Worm (Caenorhabditis elegans) whole organism, mixed stage, embryonic: ENCODE results near the gene ttll-12.

Experiments
- bed-3 ChIP-seq: fragments of 200-800 bp; sonication (Bioruptor generic); optimal IDR thresholded peaks from 3 replicates; lab custom pipeline; 2018; ENCODE audit warnings: mild to moderate bottlenecking, missing genetic modification characterization, moderate library complexity, missing compliant biosample characterization
- blmp-1 ChIP-seq: fragments of 150-350 bp; optimal IDR thresholded peaks from 2 replicates; lab custom pipeline; 2014; ENCODE audit warnings: missing biosample characterization, missing genetic modification characterization
- ceh-39 ChIP-seq: fragments of 150-350 bp; optimal IDR thresholded peaks from 2 replicates; lab custom pipeline; 2014; ENCODE audit warnings: missing biosample characterization, missing genetic modification characterization
- ceh-43 ChIP-seq: fragments of 200-800 bp; sonication (Bioruptor generic); optimal IDR thresholded peaks from 2 replicates; lab custom pipeline; 2018; ENCODE audit warnings: mild to moderate bottlenecking, missing genetic modification characterization, moderate library complexity, missing compliant biosample characterization
- ceh-83 ChIP-seq: fragments of 200-800 bp; sonication (Bioruptor generic); optimal IDR thresholded peaks from 2 replicates; lab custom pipeline; 2018; ENCODE audit warnings: mild to moderate bottlenecking, missing genetic modification characterization, missing compliant biosample characterization
- ces-1 ChIP-seq: fragments of 150-350 bp; optimal IDR thresholded peaks from 2 replicates; lab custom pipeline; 2014; ENCODE audit warnings: missing biosample characterization, missing genetic modification reagents, missing genetic modification characterization
- cnd-1 ChIP-seq: fragments of 200-800 bp; sonication (Bioruptor generic); optimal IDR thresholded peaks from 2 replicates; lab custom pipeline; 2018; ENCODE audit warnings: mild to moderate bottlenecking, missing genetic modification characterization, missing compliant biosample characterization
- ham-2 ChIP-seq: fragments of 200-800 bp; sonication (Bioruptor generic); optimal IDR thresholded peaks from 2 replicates; lab custom pipeline; 2018; ENCODE audit warnings: mild to moderate bottlenecking, missing genetic modification characterization, missing compliant biosample characterization
- hlh-1 ChIP-seq: fragments of 150-350 bp; optimal IDR thresholded peaks from 2 replicates; lab custom pipeline; 2014; ENCODE audit warnings: missing biosample characterization, missing genetic modification reagents, missing genetic modification characterization
- lin-13 ChIP-seq: fragments of 150-350 bp; optimal IDR thresholded peaks from 2 replicates; lab custom pipeline; 2014; ENCODE audit warnings: missing biosample characterization, missing genetic modification characterization
- lin-32 ChIP-seq: fragments of 200-800 bp; sonication (Bioruptor generic); optimal IDR thresholded peaks from 2 replicates; lab custom pipeline; 2018; ENCODE audit warnings: mild to moderate bottlenecking, missing genetic modification characterization, missing compliant biosample characterization
- lsy-2 ChIP-seq: fragments of 150-350 bp; optimal IDR thresholded peaks from 2 replicates; lab custom pipeline; 2014; ENCODE audit warnings: missing biosample characterization, missing genetic modification characterization
- mab-5 ChIP-seq: fragments of 150-350 bp; optimal IDR thresholded peaks from 2 replicates; lab custom pipeline; 2014; ENCODE audit warnings: missing biosample characterization, missing genetic modification characterization
- mls-2 ChIP-seq: sonication (generic microtip); optimal IDR thresholded peaks from 2 replicates; lab custom pipeline; 2016; ENCODE audit warnings: mild to moderate bottlenecking, missing genetic modification characterization, moderate library complexity, missing compliant biosample characterization
- nhr-12 ChIP-seq: fragments of 150-350 bp; optimal IDR thresholded peaks from 2 replicates; lab custom pipeline; 2014; ENCODE audit warnings: missing biosample characterization, missing genetic modification characterization
- nhr-2 ChIP-seq: fragments of 150-350 bp; optimal IDR thresholded peaks from 2 replicates; lab custom pipeline; 2014; ENCODE audit warnings: missing biosample characterization, missing genetic modification characterization
- nhr-237 ChIP-seq: fragments of 150-350 bp; optimal IDR thresholded peaks from 2 replicates; lab custom pipeline; 2014; ENCODE audit warnings: missing biosample characterization, missing genetic modification characterization
- nhr-76 ChIP-seq: sonication (generic microtip); optimal IDR thresholded peaks from 2 replicates; lab custom pipeline; 2017; ENCODE audit warnings: missing biosample characterization, missing genetic modification characterization
- pha-4 ChIP-seq: fragments of 150-350 bp; optimal IDR thresholded peaks from 2 replicates; lab custom pipeline; 2018; ENCODE audit warnings: missing biosample characterization, missing genetic modification reagents, missing genetic modification characterization
- sem-2 ChIP-seq: fragments of 200-800 bp; sonication (Bioruptor generic); optimal IDR thresholded peaks from 2 replicates; lab custom pipeline; 2018; ENCODE audit warnings: mild to moderate bottlenecking, missing genetic modification characterization, missing compliant biosample characterization
- snpc-4 ChIP-seq: fragments of 150-350 bp; optimal IDR thresholded peaks from 2 replicates; lab custom pipeline; 2014; ENCODE audit warnings: missing biosample characterization, missing genetic modification characterization
- unc-120 ChIP-seq: sonication (generic microtip); optimal IDR thresholded peaks from 2 replicates; lab custom pipeline; 2017; ENCODE audit warnings: missing genetic modification characterization, missing compliant biosample characterization; ENCODE audit not compliant: poor library complexity, severe bottlenecking
- unc-39 ChIP-seq: fragments of 150-350 bp; optimal IDR thresholded peaks from 2 replicates; lab custom pipeline; 2014; ENCODE audit warnings: missing biosample characterization, missing genetic modification characterization
- unc-62 ChIP-seq: fragments of 150-350 bp; optimal IDR thresholded peaks from 2 replicates; lab custom pipeline; 2014; ENCODE audit warnings: missing biosample characterization, missing genetic modification reagents, missing genetic modification characterization
- zip-8 ChIP-seq: fragments of 150-350 bp; optimal IDR thresholded peaks from 2 replicates; lab custom pipeline; 2014; ENCODE audit warnings: missing biosample characterization, missing genetic modification characterization
- ztf-11 ChIP-seq: fragments of 150-350 bp; optimal IDR thresholded peaks from 2 replicates; lab custom pipeline; 2014; ENCODE audit warnings: missing biosample characterization, missing genetic modification characterization

Gene ttll-12

DNA sequence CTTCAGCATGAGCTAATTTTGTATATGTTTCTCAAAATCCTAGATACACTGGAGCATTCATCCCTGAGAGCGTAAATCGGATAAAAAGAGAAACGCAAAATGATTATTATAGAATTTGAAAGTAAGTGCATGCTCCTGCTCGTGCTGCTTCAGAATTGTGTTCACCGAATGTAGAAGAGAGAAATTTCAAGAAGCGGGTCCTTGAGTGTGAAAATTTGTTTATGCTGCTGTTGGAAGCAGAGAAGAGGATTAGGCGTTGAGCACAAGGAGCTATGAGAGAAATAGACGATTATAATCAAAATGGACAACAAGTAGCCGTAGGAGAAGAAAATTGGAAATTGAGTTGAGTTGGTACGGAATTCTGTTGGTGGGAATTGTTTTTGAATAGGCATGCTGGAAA lies 27.1 kb upstream of the ttll-12 start:
- TF ChIP-seq bed-3 (GFP tag; lab: Kevin White, UChicago) (no peak), unc-62 (GFP tag; lab: Kevin White, UChicago) (peak; percentile 25), ces-1 (peak; percentile 98), ceh-83 (GFP tag; lab: Kevin White, UChicago) (no peak)

DNA sequence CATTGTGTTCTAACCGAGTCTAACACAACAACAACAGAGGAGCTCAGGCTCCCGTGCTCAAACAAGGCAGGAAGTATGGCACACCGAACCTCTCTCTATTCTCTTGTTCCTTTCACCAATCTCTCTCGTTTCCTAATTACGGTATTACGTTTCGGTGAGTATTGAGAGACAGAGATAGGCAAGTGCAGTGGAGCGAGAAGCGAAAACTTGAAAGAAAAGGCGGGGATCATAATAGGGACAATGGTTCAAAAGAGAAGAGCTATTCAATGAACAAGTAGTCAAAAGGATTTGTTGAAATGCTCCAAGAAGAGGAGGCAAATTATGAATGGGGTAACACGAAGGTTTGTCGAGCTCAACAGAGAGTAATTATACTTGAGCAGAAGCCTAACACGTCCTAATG lies 25.5 kb upstream of the ttll-12 start:
- TF ChIP-seq ceh-39 (tag; lab: Kevin White, UChicago): no peak
- TF ChIP-seq mls-2 (tag; lab: Kevin White, UChicago): peak; percentile 1
- peak; percentile 50 for TF ChIP-seq ces-1

DNA sequence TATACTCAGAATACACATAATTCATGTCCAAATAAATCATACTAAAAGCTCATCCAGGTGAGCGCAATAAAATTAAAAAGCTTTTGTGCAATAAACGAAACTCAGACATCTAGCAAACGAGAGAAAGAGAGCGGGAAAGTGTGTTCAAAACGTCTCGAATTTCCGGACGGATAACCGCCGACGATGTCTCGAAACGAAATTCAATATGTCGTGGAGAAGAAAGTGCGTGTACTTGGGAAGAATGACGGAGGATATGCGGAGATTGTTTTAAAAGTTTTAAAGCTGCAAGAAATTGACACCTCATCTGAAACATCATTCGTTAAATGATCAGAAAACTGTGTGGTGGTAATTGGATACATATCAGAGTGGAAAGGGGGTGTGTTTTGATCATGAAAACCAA lies 24.1 kb upstream of the ttll-12 start:
- TF ChIP-seq pha-4 (tag; lab: Kevin White, UChicago): no peak
- no peak for TF ChIP-seq sem-2 (GFP tag; lab: Kevin White, UChicago)
- no peak for TF ChIP-seq hlh-1 (tag; lab: Kevin White, UChicago)
- TF ChIP-seq, all 35 proteins: peak for 0

DNA sequence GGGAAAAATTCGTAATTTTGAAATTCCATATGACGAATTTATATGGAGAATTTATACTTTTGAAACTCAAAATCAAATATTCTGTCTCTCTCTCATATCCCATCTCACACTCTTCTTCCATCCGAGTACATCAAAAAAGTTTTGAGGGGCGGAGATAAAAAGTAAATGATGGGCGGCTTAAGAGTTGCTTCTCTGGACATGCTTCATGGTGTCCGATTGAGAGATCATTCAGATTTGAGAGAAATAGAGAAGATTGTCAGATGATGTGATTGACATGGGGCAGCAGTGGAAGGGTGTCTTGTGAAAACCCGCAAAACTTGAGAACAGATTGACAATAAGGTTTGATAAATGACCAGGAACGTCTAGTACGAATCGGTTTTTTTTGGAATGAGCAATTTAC lies 23.1 kb upstream of the ttll-12 start:
- TF ChIP-seq nhr-2 (no peak), pha-4 (tag; lab: Kevin White, UChicago) (no peak), ces-1 (peak; percentile 57), bed-3 (GFP tag; lab: Kevin White, UChicago) (no peak), unc-62 (GFP tag; lab: Kevin White, UChicago) (peak; percentile 91), nhr-76 (tag; lab: Kevin White, UChicago) (no peak), unc-39 (tag; lab: Kevin White, UChicago) (no peak), lsy-2 (tag; lab: Kevin White, UChicago) (no peak)

DNA sequence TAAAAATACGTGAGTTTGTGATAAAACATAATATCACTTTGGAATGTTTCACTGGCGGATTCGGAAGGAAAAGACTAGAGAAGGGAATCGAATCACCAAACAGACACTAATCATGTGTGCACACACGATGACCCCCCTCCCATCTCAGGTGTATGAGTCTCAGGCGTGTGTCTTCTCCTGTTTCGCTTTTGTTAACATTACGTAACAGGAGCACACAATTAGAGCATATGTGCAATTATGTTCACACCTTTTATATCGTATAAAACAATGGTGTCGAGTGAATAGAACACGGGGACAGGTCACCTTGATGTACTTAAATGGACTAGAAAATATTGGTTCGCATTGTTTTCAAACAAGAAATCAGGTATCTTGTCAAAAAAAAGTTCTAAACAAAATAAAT lies 22.0 kb upstream of the ttll-12 start:
- no peak for TF ChIP-seq unc-120 (tag; lab: Kevin White, UChicago)
- peak; percentile 38 for TF ChIP-seq unc-39 (tag; lab: Kevin White, UChicago)
- TF ChIP-seq nhr-2: peak; percentile 93
- peak; percentile 72 for TF ChIP-seq zip-8 (tag; lab: Kevin White, UChicago)
- TF ChIP-seq pha-4 (tag; lab: Kevin White, UChicago): peak; percentile 2
- TF ChIP-seq cnd-1 (tag; lab: Kevin White, UChicago): peak; percentile 30
- no peak for TF ChIP-seq snpc-4 (tag; lab: Kevin White, UChicago)

DNA sequence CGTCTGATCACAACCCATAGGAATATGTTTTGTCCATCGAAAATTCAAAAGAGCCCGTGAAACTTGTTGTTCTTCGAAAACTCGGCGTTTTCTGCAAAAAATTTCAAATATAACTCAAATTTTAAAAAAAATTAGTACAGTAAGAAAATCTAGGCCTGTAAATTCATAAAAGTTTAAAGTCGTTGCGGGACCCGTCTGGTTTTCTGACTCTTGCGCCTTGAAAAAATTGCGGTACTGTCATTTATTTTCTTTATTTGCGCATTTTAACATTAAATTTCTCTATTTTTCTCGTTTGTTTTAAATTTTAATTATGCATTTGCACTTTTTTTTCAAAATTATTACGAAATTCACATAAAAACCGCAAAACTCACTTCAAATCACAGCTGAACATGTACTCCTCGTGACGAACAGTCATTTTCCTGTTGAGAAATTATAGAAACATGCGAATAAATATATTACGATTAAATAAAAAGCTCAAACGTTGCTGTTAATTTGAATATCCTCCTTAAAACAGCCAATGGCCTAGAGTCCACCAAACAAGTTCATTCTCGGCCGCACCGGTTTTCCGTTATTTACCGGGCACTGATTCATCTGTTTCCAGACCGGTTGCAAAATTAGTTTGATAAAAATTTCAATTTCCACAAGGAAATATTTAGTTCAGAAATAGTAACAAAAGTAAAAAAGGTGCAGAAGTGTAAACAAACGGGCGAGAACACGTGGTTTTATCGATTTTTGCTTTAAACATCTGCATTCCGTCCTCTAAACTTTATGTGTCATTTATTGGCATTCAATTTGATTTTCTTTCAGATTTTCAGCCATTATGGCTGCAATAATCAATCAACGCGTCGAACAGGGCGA lies 19.5 kb upstream of the ttll-12 start, which contains the start of the genes csa-1 and wdfy-2:
Gene csa-1, minus strand, starts transcription at position 669 of the 858 bp plus-strand sequence.
Gene wdfy-2, plus strand, starts transcription at position 808 of the 858 bp plus-strand sequence.
- TF ChIP-seq ceh-43 (no peak), mab-5 (tag; lab: Kevin White, UChicago) (no peak), ham-2 (GFP tag; lab: Kevin White, UChicago) (no peak), nhr-76 (tag; lab: Kevin White, UChicago) (no peak), ztf-11 (tag; lab: Kevin White, UChicago) (no peak), sem-2 (GFP tag; lab: Kevin White, UChicago) (no peak), lin-32 (GFP tag; lab: Kevin White, UChicago) (no peak), lin-13 (tag; lab: Kevin White, UChicago) (no peak), nhr-2 (no peak), unc-62 (GFP tag; lab: Kevin White, UChicago) (no peak), lsy-2 (tag; lab: Kevin White, UChicago) (no peak), nhr-237 (tag; lab: Kevin White, UChicago) (no peak), zip-8 (tag; lab: Kevin White, UChicago) (no peak), ceh-39 (tag; lab: Kevin White, UChicago) (no peak), nhr-12 (tag; lab: Kevin White, UChicago) (no peak), ceh-83 (GFP tag; lab: Kevin White, UChicago) (no peak), blmp-1 (tag; lab: Kevin White, UChicago) (no peak)
